Worm (Caenorhabditis elegans): ENCODE results near the gene F40F4.7.

DNA sequence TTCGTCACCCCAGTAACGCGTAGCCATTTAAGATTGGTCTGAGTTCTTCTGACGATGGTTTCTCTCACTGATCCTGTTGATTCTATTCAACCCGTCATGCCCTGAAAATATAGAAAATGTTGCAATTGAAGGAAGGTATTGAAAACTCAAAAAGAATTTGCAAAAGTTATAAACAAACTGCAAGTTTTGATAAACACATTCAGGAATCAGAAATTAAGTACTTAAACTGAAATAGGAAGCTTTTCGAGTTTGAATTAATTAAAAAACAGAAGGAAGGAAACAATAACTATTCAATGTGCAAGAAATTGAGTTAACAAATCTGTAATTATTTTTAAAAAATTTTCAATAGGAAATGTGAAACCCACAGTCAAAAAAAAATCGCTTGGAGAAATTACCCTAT lies 25.5 kb downstream of the F40F4.7 start, which contains the start of gene rgl-1:
- TF ChIP-seq ama-1 (optimal IDR thresholded peaks at IDR 0.05): no peak
- TF ChIP-seq flt-1 (GFP tag; IDR thresholded peaks at IDR 0.05): no peak
- no peak for TF ChIP-seq aly-1 (tag; optimal IDR thresholded peaks at IDR 0.05)
- no peak for TF ChIP-seq hmg-4 (GFP tag; optimal IDR thresholded peaks at IDR 0.05)
- no peak for TF ChIP-seq B0310.2 (tag; optimal IDR thresholded peaks at IDR 0.05)
- TF ChIP-seq hmbx-1 (tag; optimal IDR thresholded peaks at IDR 0.05): no peak
- TF ChIP-seq ceh-36 (tag; optimal IDR thresholded peaks at IDR 0.05): no peak
- no peak for TF ChIP-seq hnd-1 (tag; optimal IDR thresholded peaks at IDR 0.05)
- no peak for TF ChIP-seq tbx-37 (GFP tag; conservative IDR thresholded peaks at IDR 0.05)
- no peak for TF ChIP-seq ceh-13 (GFP tag; optimal IDR thresholded peaks at IDR 0.05)
- no peak for TF ChIP-seq ets-7 (tag; optimal IDR thresholded peaks at IDR 0.05)

All from whole organism, early embryonic.